Fruit fly (Drosophila melanogaster): ENCODE data around the gene CG17600.

dm6 chrX:22514948-22515347 lies at the start of gene CG17600:
- TF ChIP-seq Rfx (GFP tag; IDR thresholded peaks at IDR 0.05) (no peak), hth (optimal IDR thresholded peaks at IDR 0.05) (no peak), CG2120 (GFP tag; optimal IDR thresholded peaks at IDR 0.05) (no peak), CG15696 (tag; optimal IDR thresholded peaks at IDR 0.05) (no peak), emc (GFP tag; optimal IDR thresholded peaks at IDR 0.05) (no peak), nau (GFP tag; optimal IDR thresholded peaks at IDR 0.05) (no peak), CG14965 (GFP tag; optimal IDR thresholded peaks at IDR 0.05; ENCODE audit: borderline replicate concordance) (no peak), CG6689 (GFP tag; IDR thresholded peaks at IDR 0.05) (no peak), PHDP (tag; optimal IDR thresholded peaks at IDR 0.05) (no peak), CG15514 (GFP tag; optimal IDR thresholded peaks at IDR 0.05) (no peak), Ets65A (GFP tag) (no peak), usp (GFP tag; optimal IDR thresholded peaks at IDR 0.05) (no peak)

Measured in whole organism, embryonic.